Fruit fly (Drosophila melanogaster) whole organism, larva: Measurements from ENCODE around the gene Ugt36A1.

ENCODE experiments used
- noc ChIP-seq: fragments of 200-800 bp; sonication (Bioruptor generic); optimal IDR thresholded peaks from 3 replicates; lab custom pipeline; 2019; ENCODE audit warnings: missing biosample characterization, mild to moderate bottlenecking, missing genetic modification characterization, moderate library complexity

The Ugt36A1 gene

DNA sequence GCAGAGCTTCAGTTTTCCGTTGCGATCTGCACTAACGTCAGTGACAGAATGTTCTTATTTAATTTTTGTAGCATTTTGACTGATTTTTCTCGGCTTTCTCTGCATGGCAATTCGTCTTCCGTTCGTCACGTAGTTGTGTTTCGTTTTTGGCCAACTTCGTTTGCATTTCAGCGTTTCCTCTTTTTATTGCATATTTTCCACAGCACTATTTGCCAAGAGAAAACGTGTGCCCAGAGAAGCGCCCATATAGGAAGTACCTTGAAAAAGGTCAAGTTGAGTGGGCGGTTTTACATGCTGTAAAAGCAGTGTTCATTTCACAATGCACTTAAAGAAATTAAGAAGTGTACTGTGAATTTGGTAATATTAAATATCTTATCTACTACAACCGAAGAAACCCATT lies 2.7 kb downstream of the Ugt36A1 start, which contains the start of gene CG15418:
CG15418 (minus strand) TSS at position 101 of the 400 bp plus-strand sequence.
- TF ChIP-seq noc (tag; lab: Kevin White, UChicago): no peak

- no peak for TF ChIP-seq noc (tag; lab: Kevin White, UChicago)
Measured at dm6 chr2L:3624784-3625183, 5.9 kb downstream of the Ugt36A1 start.

dm6 chr2L:3628819-3629218 lies 9.9 kb downstream of the Ugt36A1 start:
- peak; percentile 37 for TF ChIP-seq noc (tag; lab: Kevin White, UChicago)

dm6 chr2L:3629466-3629865 lies 10.6 kb downstream of the Ugt36A1 start:
- peak; percentile 33 for TF ChIP-seq noc (tag; lab: Kevin White, UChicago)

- no peak for TF ChIP-seq noc (tag; lab: Kevin White, UChicago)
Measured at dm6 chr2L:3630763-3631162, 11.9 kb downstream of the Ugt36A1 start.

- TF ChIP-seq noc (tag; lab: Kevin White, UChicago): no peak
Measured at dm6 chr2L:3631262-3632046, 12.6 kb downstream of the Ugt36A1 start.

DNA sequence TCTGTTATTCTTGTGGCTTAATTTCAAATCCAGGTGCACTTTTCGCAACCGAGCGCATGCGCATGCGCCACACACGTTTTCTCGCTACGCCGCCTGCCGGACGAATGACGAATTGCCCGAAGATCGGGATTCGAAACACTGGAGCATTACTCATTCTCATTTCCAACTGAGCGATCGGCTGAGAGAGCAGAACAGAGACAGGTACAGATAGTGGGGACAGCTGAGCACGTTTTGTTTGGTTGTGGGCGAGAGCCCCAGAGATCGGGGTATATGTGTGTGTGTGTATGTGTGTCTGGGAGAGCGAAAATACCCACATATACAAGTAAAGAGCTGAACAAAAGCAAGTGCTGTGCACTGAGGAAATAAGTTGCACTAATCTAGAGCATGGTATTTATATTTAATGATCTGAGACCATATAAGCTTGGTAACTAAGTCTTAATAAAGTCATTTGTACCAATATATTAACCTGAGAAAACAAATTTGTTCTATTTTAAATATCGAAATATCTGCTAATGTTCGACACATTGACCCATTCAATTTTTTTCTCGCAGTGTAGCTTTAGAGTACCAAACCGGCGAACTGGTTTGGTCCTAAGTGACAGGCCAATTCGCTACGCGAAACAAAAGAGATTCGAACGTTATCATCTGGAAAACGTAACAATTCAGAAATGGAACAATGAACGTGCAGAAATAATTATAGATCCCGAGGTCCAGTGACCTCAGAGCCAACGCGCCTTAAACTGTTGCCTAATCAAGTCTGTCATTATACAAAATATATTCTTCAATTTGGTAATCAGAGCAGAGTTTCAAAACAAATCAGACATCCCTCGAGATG lies 13.4 kb downstream of the Ugt36A1 start:
- peak; percentile 97 for TF ChIP-seq noc (tag; lab: Kevin White, UChicago)

dm6 chr2L:3633871-3634270 lies 15.0 kb downstream of the Ugt36A1 start:
- TF ChIP-seq noc (tag; lab: Kevin White, UChicago): no peak

DNA sequence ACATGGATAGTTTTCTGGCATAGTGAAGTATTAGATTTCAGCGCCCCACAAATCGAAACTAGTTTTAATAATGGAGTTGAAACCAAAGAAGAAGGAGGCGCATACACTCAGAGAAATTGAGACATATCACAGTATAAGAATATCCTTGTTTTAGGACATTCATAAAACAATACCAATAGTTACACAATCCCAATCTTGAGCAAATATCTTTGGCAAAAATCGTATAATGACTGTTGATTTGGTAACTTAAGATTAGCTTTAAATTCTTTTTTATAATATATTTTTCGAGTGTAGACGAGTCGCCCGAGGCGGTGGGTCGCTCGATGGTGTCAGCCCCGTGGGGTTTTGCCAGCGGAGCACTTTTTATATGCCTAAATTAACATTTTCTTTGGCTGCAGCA lies 16.5 kb downstream of the Ugt36A1 start:
- no peak for TF ChIP-seq noc (tag; lab: Kevin White, UChicago)

DNA sequence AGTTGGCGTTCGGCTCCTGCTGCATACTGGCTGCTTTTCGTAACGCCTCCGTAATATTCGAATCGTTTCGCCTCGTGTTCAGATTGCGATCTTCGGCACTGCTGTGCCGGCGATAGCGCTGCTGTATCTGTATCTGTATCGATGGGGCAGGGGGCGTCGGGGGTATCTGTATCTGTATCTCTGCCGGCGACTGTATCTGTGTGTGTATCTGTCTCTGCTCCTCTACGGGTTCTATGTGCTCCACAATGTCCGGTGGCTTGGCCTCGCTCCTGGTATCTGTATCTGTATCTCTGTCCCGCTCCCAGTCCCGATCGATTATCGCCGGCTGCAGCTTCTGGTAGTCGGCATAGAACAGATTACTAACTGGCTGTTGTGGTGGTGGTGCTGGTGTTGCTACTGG lies 21.0 kb downstream of the Ugt36A1 start:
- peak; percentile 72 for TF ChIP-seq noc (tag; lab: Kevin White, UChicago)

DNA sequence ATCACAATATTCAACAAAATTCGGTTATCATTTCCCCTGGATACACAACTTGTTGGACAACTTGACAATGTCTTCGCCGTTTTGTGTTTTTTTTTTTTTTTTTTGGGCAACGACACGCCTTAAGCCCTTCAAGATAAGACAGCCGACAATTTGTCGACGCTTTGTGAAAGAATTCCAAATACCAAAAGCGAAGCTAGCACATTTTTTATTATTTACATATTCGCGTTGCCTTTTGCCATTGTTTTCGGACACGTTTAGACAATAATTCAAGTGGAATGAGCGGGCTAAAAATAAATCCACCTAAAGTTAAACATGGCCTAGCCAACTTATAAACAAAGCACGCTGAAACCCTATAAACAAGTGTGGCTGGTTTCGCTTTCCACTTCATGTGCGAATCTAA lies 22.1 kb downstream of the Ugt36A1 start:
- TF ChIP-seq noc (tag; lab: Kevin White, UChicago): peak; percentile 64

dm6 chr2L:3642148-3642920 lies 23.4 kb downstream of the Ugt36A1 start:
- TF ChIP-seq noc (tag; lab: Kevin White, UChicago): no peak

- no peak for TF ChIP-seq noc (tag; lab: Kevin White, UChicago)
Measured at dm6 chr2L:3645339-3645738, 26.4 kb downstream of the Ugt36A1 start.

dm6 chr2L:3646041-3646440 lies 27.1 kb downstream of the Ugt36A1 start:
- no peak for TF ChIP-seq noc (tag; lab: Kevin White, UChicago)

DNA sequence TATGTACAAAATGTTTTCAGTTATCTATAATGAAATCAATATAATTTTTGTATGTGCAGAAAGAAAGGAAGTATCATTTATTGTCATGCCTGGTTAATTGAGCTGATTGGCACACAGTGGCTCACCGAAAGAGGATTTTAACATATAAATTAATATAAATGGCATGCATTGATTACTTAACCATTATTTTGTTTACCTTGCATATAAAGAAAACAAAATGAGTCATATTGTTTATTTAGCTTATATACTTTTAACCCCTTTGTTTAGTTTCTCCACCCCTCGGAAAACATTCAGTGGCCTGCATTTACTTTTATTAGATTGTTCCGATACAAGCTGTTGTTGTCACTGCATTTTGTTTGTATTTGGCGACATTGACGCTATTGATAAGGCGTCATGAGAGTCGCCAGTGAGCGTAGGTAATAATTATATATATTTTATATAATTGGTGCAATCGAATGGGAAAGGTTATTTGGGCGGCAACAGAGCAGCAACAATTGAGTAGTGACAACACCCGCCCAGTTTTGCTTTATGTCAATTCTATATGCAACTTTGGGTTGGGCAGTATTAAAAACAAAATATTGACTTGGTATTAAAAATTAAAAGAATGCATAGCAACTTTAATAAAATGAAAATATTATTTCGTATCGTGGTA lies 28.8 kb downstream of the Ugt36A1 start:
- no peak for TF ChIP-seq noc (tag; lab: Kevin White, UChicago)
